Worm (Caenorhabditis elegans) whole organism, young adult: ENCODE data around the gene srw-109.

Experiments used
- B0019.2 ChIP-seq: fragments of 200-800 bp; sonication (Bioruptor generic); conservative IDR thresholded peaks from 2 replicates; pipeline ENCODE4 v1.3.6; 2022; ENCODE audit warnings: missing genetic modification reagents, missing genetic modification characterization, missing compliant biosample characterization
- B0336.3 ChIP-seq: fragments of 200-800 bp; sonication (Bioruptor generic); IDR thresholded peaks from 2 replicates; pipeline ENCODE4 v1.3.6; 2022; ENCODE audit warnings: missing genetic modification characterization, missing compliant biosample characterization
- C06A6.2 ChIP-seq: fragments of 200-800 bp; sonication (Bioruptor generic); conservative IDR thresholded peaks from 2 replicates; pipeline ENCODE4 v1.3.6; 2022; ENCODE audit warnings: missing genetic modification characterization, missing compliant biosample characterization
- D2030.7 ChIP-seq: fragments of 200-800 bp; sonication (Bioruptor generic); IDR thresholded peaks from 2 replicates; pipeline ENCODE4 v1.3.6; 2022; ENCODE audit warnings: missing genetic modification reagents, missing genetic modification characterization, missing compliant biosample characterization
- F10E7.11 ChIP-seq: sonication (generic microtip); optimal IDR thresholded peaks from 2 replicates; lab custom pipeline; 2017; ENCODE audit warnings: mild to moderate bottlenecking, missing genetic modification characterization, moderate library complexity, missing compliant biosample characterization
- F33H1.4 ChIP-seq: fragments of 200-800 bp; sonication (Bioruptor generic); IDR thresholded peaks from 2 replicates; pipeline ENCODE4 v1.3.6; 2022; ENCODE audit warnings: missing genetic modification reagents, missing genetic modification characterization, missing compliant biosample characterization
- F39B2.1 ChIP-seq: fragments of 200-800 bp; sonication (Bioruptor generic); IDR thresholded peaks from 2 replicates; pipeline ENCODE4 v1.3.6; 2022; ENCODE audit warnings: missing genetic modification reagents, missing genetic modification characterization, missing compliant biosample characterization
- F57A8.1 ChIP-seq: fragments of 200-800 bp; sonication (Bioruptor generic); optimal IDR thresholded peaks from 2 replicates; lab custom pipeline; 2018; ENCODE audit warnings: mild to moderate bottlenecking, missing genetic modification characterization, moderate library complexity, missing compliant biosample characterization
- Y79H2A.3 ChIP-seq: fragments of 200-800 bp; sonication (Bioruptor generic); conservative IDR thresholded peaks from 2 replicates; pipeline ENCODE4 v1.3.6; 2022; ENCODE audit warnings: missing genetic modification reagents, missing genetic modification characterization, missing compliant biosample characterization
- akir-1 ChIP-seq: fragments of 200-800 bp; sonication (Bioruptor generic); optimal IDR thresholded peaks from 2 replicates; lab custom pipeline; 2018; ENCODE audit warnings: mild to moderate bottlenecking, missing genetic modification characterization, moderate library complexity, missing compliant biosample characterization
- atf-7 ChIP-seq: sonication (generic microtip); optimal IDR thresholded peaks from 2 replicates; lab custom pipeline; 2017; ENCODE audit warnings: mild to moderate bottlenecking, missing genetic modification characterization, missing compliant biosample characterization
- athp-1 ChIP-seq: sonication (generic microtip); optimal IDR thresholded peaks from 2 replicates; lab custom pipeline; 2017; ENCODE audit warnings: mild to moderate bottlenecking, missing genetic modification characterization, missing compliant biosample characterization
- bed-1 ChIP-seq: fragments of 200-800 bp; sonication (Bioruptor generic); IDR thresholded peaks from 2 replicates; pipeline ENCODE4 v1.3.6; 2022; ENCODE audit warnings: missing genetic modification reagents, missing genetic modification characterization, missing compliant biosample characterization
- cebp-1 ChIP-seq, 2 experiments: fragments of 200-800 bp in 1 of 2; sonication (Bioruptor generic) in 1 of 2; sonication (generic microtip) in 1 of 2; IDR thresholded peaks in 1 of 2; optimal IDR thresholded peaks in 1 of 2; 2 replicates each; pipeline versions ENCODE4 v1.3.6 to Lab custom; 2017 to 2022; ENCODE audit warnings: missing compliant biosample characterization in 2 of 2, missing genetic modification characterization in 2 of 2, mild to moderate bottlenecking in 1 of 2, missing genetic modification reagents in 1 of 2, moderate library complexity in 1 of 2
- cebp-2 ChIP-seq: fragments of 200-800 bp; sonication (Bioruptor generic); IDR thresholded peaks from 2 replicates; pipeline ENCODE4 v1.3.6; 2022; ENCODE audit warnings: missing genetic modification characterization, missing compliant biosample characterization
- ceh-91 ChIP-seq: fragments of 200-800 bp; sonication (Bioruptor generic); IDR thresholded peaks from 2 replicates; pipeline ENCODE4 v1.3.6; 2022; ENCODE audit warnings: missing genetic modification reagents, missing genetic modification characterization, missing compliant biosample characterization
- efl-1 ChIP-seq: fragments of 150-350 bp; optimal IDR thresholded peaks from 2 replicates; lab custom pipeline; 2014; ENCODE audit warnings: missing biosample characterization, missing genetic modification reagents, missing genetic modification characterization
- egl-44 ChIP-seq: fragments of 200-800 bp; sonication (Bioruptor generic); IDR thresholded peaks from 2 replicates; pipeline ENCODE4 v1.3.6; 2022; ENCODE audit warnings: missing genetic modification reagents, missing genetic modification characterization, missing compliant biosample characterization
- fkh-3 ChIP-seq: sonication (generic microtip); optimal IDR thresholded peaks from 2 replicates; lab custom pipeline; 2016; ENCODE audit warnings: mild to moderate bottlenecking, missing genetic modification characterization, missing compliant biosample characterization
- hlh-26 ChIP-seq: fragments of 200-800 bp; sonication (Bioruptor generic); conservative IDR thresholded peaks from 2 replicates; pipeline ENCODE4 v1.3.6; 2022; ENCODE audit warnings: missing genetic modification reagents, missing genetic modification characterization, missing compliant biosample characterization
- hmg-1.2 ChIP-seq: fragments of 200-800 bp; sonication (Bioruptor generic); IDR thresholded peaks from 2 replicates; pipeline ENCODE4 v1.3.6; 2022; ENCODE audit warnings: missing genetic modification reagents, missing genetic modification characterization, missing compliant biosample characterization
- let-607 ChIP-seq, 2 experiments: fragments of 200-800 bp in 1 of 2; sonication (Bioruptor generic) in 1 of 2; sonication (generic microtip) in 1 of 2; optimal IDR thresholded peaks; 2 replicates each; lab custom pipeline; 2016 to 2018; ENCODE audit warnings: mild to moderate bottlenecking in 2 of 2, missing compliant biosample characterization in 2 of 2, missing genetic modification characterization in 2 of 2, moderate library complexity in 2 of 2, missing genotype in 1 of 2
- lin-26 ChIP-seq: fragments of 200-800 bp; sonication (Bioruptor generic); IDR thresholded peaks from 2 replicates; pipeline ENCODE4 v1.3.6; 2022; ENCODE audit warnings: missing genetic modification reagents, missing genetic modification characterization, missing compliant biosample characterization
- lir-1 ChIP-seq: fragments of 200-800 bp; sonication (Bioruptor generic); conservative IDR thresholded peaks from 2 replicates; pipeline ENCODE4 v1.3.6; 2022; ENCODE audit warnings: missing genetic modification reagents, missing genetic modification characterization, missing compliant biosample characterization
- madf-10 ChIP-seq: sonication (generic microtip); optimal IDR thresholded peaks from 2 replicates; lab custom pipeline; 2016; ENCODE audit warnings: mild to moderate bottlenecking, missing genetic modification characterization, missing compliant biosample characterization
- madf-6 ChIP-seq: fragments of 200-800 bp; sonication (Bioruptor generic); IDR thresholded peaks from 2 replicates; pipeline ENCODE4 v1.3.6; 2022; ENCODE audit warnings: missing genetic modification reagents, missing genetic modification characterization, missing compliant biosample characterization
- madf-8 ChIP-seq: fragments of 200-800 bp; sonication (Bioruptor generic); conservative IDR thresholded peaks from 2 replicates; pipeline ENCODE4 v1.3.6; 2022; ENCODE audit warnings: missing genetic modification reagents, missing genetic modification characterization, missing compliant biosample characterization
- nfya-2 ChIP-seq: fragments of 200-800 bp; sonication (Bioruptor generic); IDR thresholded peaks from 2 replicates; pipeline ENCODE4 v1.3.6; 2022; ENCODE audit warnings: missing genetic modification reagents, missing genetic modification characterization, missing compliant biosample characterization
- nfyb-1 ChIP-seq: fragments of 200-800 bp; sonication (Bioruptor generic); IDR thresholded peaks from 2 replicates; pipeline ENCODE4 v1.3.6; 2022; ENCODE audit warnings: missing genetic modification reagents, missing genetic modification characterization, missing compliant biosample characterization
- nhr-120 ChIP-seq: fragments of 200-800 bp; sonication (Bioruptor generic); IDR thresholded peaks from 2 replicates; pipeline ENCODE4 v1.3.6; 2022; ENCODE audit warnings: missing genetic modification characterization, missing compliant biosample characterization
- nhr-179 ChIP-seq: sonication (generic microtip); optimal IDR thresholded peaks from 2 replicates; lab custom pipeline; 2016; ENCODE audit warnings: mild to moderate bottlenecking, missing genetic modification characterization, missing compliant biosample characterization
- pha-4 ChIP-seq: fragments of 150-350 bp; sonication (generic microtip); optimal IDR thresholded peaks from 2 replicates; lab custom pipeline; 2014; ENCODE audit warnings: missing biosample characterization, missing genetic modification reagents, missing genetic modification characterization
- sdz-38 ChIP-seq: sonication (generic microtip); optimal IDR thresholded peaks from 2 replicates; lab custom pipeline; 2016; ENCODE audit warnings: missing genotype, missing genetic modification characterization, missing compliant biosample characterization
- somi-1 ChIP-seq: fragments of 200-800 bp; sonication (Bioruptor generic); optimal IDR thresholded peaks from 2 replicates; lab custom pipeline; 2018; ENCODE audit warnings: mild to moderate bottlenecking, missing genetic modification characterization, missing compliant biosample characterization
- tbx-9 ChIP-seq: sonication (generic microtip); optimal IDR thresholded peaks from 2 replicates; lab custom pipeline; 2016; ENCODE audit warnings: borderline replicate concordance, missing genetic modification characterization, inconsistent platforms, missing compliant biosample characterization
- zim-3 ChIP-seq: sonication (generic microtip); optimal IDR thresholded peaks from 2 replicates; lab custom pipeline; 2017; ENCODE audit warnings: mild to moderate bottlenecking, missing genetic modification characterization, moderate library complexity, missing compliant biosample characterization
- ztf-18 ChIP-seq: sonication (generic microtip); optimal IDR thresholded peaks from 2 replicates; lab custom pipeline; 2016; ENCODE audit warnings: missing genotype, mild to moderate bottlenecking, missing genetic modification characterization, missing compliant biosample characterization
- ztf-22 ChIP-seq: fragments of 200-800 bp; sonication (Bioruptor generic); optimal IDR thresholded peaks from 2 replicates; lab custom pipeline; 2018; ENCODE audit warnings: mild to moderate bottlenecking, missing genetic modification characterization, moderate library complexity, missing compliant biosample characterization

srw-109 gene

ce11 chrV:574639-575038 is 34.1 kb downstream of the srw-109 start, which contains the start of gene C14C6.13:
C14C6.13 (minus strand) TSS chrV:574739.
- TF ChIP-seq sdz-38 (tag; lab: Kevin White, UChicago), result no peak
- no peak for TF ChIP-seq nhr-179 (tag; lab: Kevin White, UChicago)
- no peak for TF ChIP-seq efl-1 (GFP tag; lab: Kevin White, UChicago)
- no peak for TF ChIP-seq ceh-91 (GFP tag; lab: Robert Waterston, UW)
- no peak for TF ChIP-seq tbx-9 (tag; lab: Kevin White, UChicago)
- no peak for TF ChIP-seq atf-7
- no peak for TF ChIP-seq somi-1 (GFP tag; lab: Kevin White, UChicago)
- no peak for TF ChIP-seq cebp-2 (GFP tag; lab: Robert Waterston, UW)
- no peak for TF ChIP-seq pha-4 (tag; lab: Kevin White, UChicago)
- no peak for TF ChIP-seq zim-3 (tag; lab: Kevin White, UChicago)
- no peak for TF ChIP-seq ztf-18 (tag; lab: Kevin White, UChicago)
- TF ChIP-seq hmg-1.2 (GFP tag; lab: Robert Waterston, UW), result no peak
- TF ChIP-seq egl-44 (GFP tag; lab: Robert Waterston, UW), result no peak
- TF ChIP-seq ztf-22, result no peak
- no peak for TF ChIP-seq fkh-3 (tag; lab: Kevin White, UChicago)
- TF ChIP-seq nfyb-1 (GFP tag; lab: Robert Waterston, UW), result no peak
- no peak for TF ChIP-seq hlh-26 (GFP tag; lab: Robert Waterston, UW)
- TF ChIP-seq, all 124 proteins: peak for 0

- TF ChIP-seq nfya-2 (GFP tag; lab: Robert Waterston, UW), result no peak
- TF ChIP-seq madf-10 (tag; lab: Kevin White, UChicago), result no peak
- no peak for TF ChIP-seq nfyb-1 (GFP tag; lab: Robert Waterston, UW)
- no peak for TF ChIP-seq atf-7
- no peak for TF ChIP-seq ztf-22
- TF ChIP-seq F39B2.1 (GFP tag; lab: Robert Waterston, UW), result no peak
- no peak for TF ChIP-seq nhr-179 (tag; lab: Kevin White, UChicago)
- TF ChIP-seq madf-8 (GFP tag; lab: Robert Waterston, UW), result no peak
- no peak for TF ChIP-seq F57A8.1 (GFP tag; lab: Kevin White, UChicago)
- no peak for TF ChIP-seq lin-26 (GFP tag; lab: Robert Waterston, UW)
- TF ChIP-seq bed-1 (GFP tag; lab: Robert Waterston, UW), result no peak
- TF ChIP-seq, all 124 proteins: peak for 0
These were observed 40.6 kb downstream of the srw-109 start, which contains the start of gene sri-72 for ce11 chrV:568105-568504. sri-72 (minus strand) TSS chrV:568205.

- TF ChIP-seq akir-1 (GFP tag; lab: Kevin White, UChicago) (no peak), Y79H2A.3 (GFP tag; lab: Robert Waterston, UW) (no peak), nhr-120 (GFP tag; lab: Robert Waterston, UW) (no peak), athp-1 (no peak), B0336.3 (no peak), F10E7.11 (tag; lab: Kevin White, UChicago) (no peak)
- TF ChIP-seq, all 124 proteins: peak for 0
These were observed 42.8 kb downstream of the srw-109 start, which contains the start of gene sri-73 for ce11 chrV:565984-566383. sri-73 (minus strand) TSS chrV:566084.

- TF ChIP-seq F33H1.4 (GFP tag; lab: Robert Waterston, UW) (no peak), cebp-1 (GFP tag; IDR thresholded peaks at IDR 0.05; lab: Robert Waterston, UW) (no peak), cebp-1 (tag; optimal IDR thresholded peaks at IDR 0.05; lab: Kevin White, UChicago) (no peak), D2030.7 (GFP tag; lab: Robert Waterston, UW) (no peak), lir-1 (no peak), B0019.2 (no peak), let-607 (tag; optimal IDR thresholded peaks at IDR 0.05; lab: Kevin White, UChicago) (no peak), madf-6 (no peak), C06A6.2 (GFP tag; lab: Robert Waterston, UW) (no peak)
These were observed 45.9 kb downstream of the srw-109 start, which contains the start of gene C14C6.2 for ce11 chrV:562834-563233. C14C6.2 (plus strand) TSS chrV:563134.
